Fruit fly (Drosophila melanogaster) whole organism, prepupa: ENCODE results near the gene Prosbeta2.

Source experiments
- Blimp-1 ChIP-seq: fragments of 200-800 bp; sonication (Bioruptor generic); optimal IDR thresholded peaks from 3 replicates; lab custom pipeline; 2017; ENCODE audit warnings: missing biosample characterization, missing genetic modification characterization, mild to moderate bottlenecking, moderate library complexity, missing genetic modification reagents
- CG11294 ChIP-seq: fragments of 200-800 bp; sonication (Bioruptor generic); IDR thresholded peaks from 2 replicates; pipeline ENCODE4 v1.3.6; 2022; ENCODE audit warnings: missing biosample characterization, missing genetic modification characterization
- CG11762 ChIP-seq: fragments of 200-800 bp; sonication (Bioruptor generic); optimal IDR thresholded peaks from 3 replicates; lab custom pipeline; 2016; ENCODE audit warnings: missing biosample characterization, missing genetic modification characterization; ENCODE audit not compliant: insufficient read depth
- CG11902 ChIP-seq: fragments of 200-800 bp; sonication (Bioruptor generic); optimal IDR thresholded peaks from 3 replicates; lab custom pipeline; 2016; ENCODE audit warnings: missing biosample characterization, missing genetic modification characterization
- CG15336 ChIP-seq: fragments of 200-800 bp; sonication (Bioruptor generic); IDR thresholded peaks from 2 replicates; pipeline ENCODE4 v1.3.6; 2022; ENCODE audit warnings: missing biosample characterization, missing genetic modification characterization
- CG16779 ChIP-seq: fragments of 200-800 bp; sonication (Bioruptor generic); optimal IDR thresholded peaks from 3 replicates; lab custom pipeline; 2017; ENCODE audit warnings: missing biosample characterization, mild to moderate bottlenecking, missing genetic modification characterization
- CG3032 ChIP-seq: fragments of 200-800 bp; optimal IDR thresholded peaks from 2 replicates; lab custom pipeline; 2019; ENCODE audit warnings: missing biosample characterization, mild to moderate bottlenecking, missing genetic modification characterization, moderate library complexity
- CG31627 ChIP-seq: fragments of 200-800 bp; sonication (Bioruptor generic); optimal IDR thresholded peaks from 3 replicates; lab custom pipeline; 2016; ENCODE audit warnings: missing biosample characterization, missing genetic modification characterization
- CG32006 ChIP-seq: fragments of 200-800 bp; sonication (Bioruptor generic); optimal IDR thresholded peaks from 3 replicates; lab custom pipeline; 2017; ENCODE audit warnings: missing biosample characterization, mild to moderate bottlenecking, missing genetic modification characterization
- CG6163 ChIP-seq: fragments of 200-800 bp; sonication (Bioruptor generic); IDR thresholded peaks from 3 replicates; pipeline ENCODE4 v1.3.6; 2022; ENCODE audit warnings: missing biosample characterization, missing genetic modification characterization
- CG6276 ChIP-seq: fragments of 200-800 bp; sonication (Bioruptor generic); optimal IDR thresholded peaks from 2 replicates; lab custom pipeline; 2017; ENCODE audit warnings: missing biosample characterization, mild to moderate bottlenecking, missing genetic modification characterization
- CG6792 ChIP-seq: fragments of 200-800 bp; sonication (Bioruptor generic); optimal IDR thresholded peaks from 3 replicates; lab custom pipeline; 2016; ENCODE audit warnings: missing biosample characterization, missing genetic modification characterization
- CG7368 ChIP-seq: fragments of 200-800 bp; sonication (Bioruptor generic); optimal IDR thresholded peaks from 3 replicates; lab custom pipeline; 2016; ENCODE audit warnings: missing biosample characterization, missing genetic modification characterization
- CG8119 ChIP-seq: fragments of 200-800 bp; sonication (Bioruptor generic); IDR thresholded peaks from 3 replicates; pipeline ENCODE4 v1.3.6; 2022; ENCODE audit warnings: missing biosample characterization, missing genetic modification characterization
- CG8319 ChIP-seq: fragments of 200-800 bp; sonication (Bioruptor generic); optimal IDR thresholded peaks from 3 replicates; lab custom pipeline; 2016; ENCODE audit warnings: missing biosample characterization, missing genetic modification characterization
- CG8632 ChIP-seq: fragments of 200-800 bp; sonication (Bioruptor generic); optimal IDR thresholded peaks from 3 replicates; lab custom pipeline; 2016; ENCODE audit warnings: missing biosample characterization, missing genetic modification characterization
- Eip75B ChIP-seq: fragments of 200-800 bp; sonication (Bioruptor generic); optimal IDR thresholded peaks from 3 replicates; lab custom pipeline; 2016; ENCODE audit warnings: missing biosample characterization, missing genetic modification characterization
- Eip78C ChIP-seq: fragments of 200-800 bp; sonication (Bioruptor generic); peaks from one replicate; lab custom pipeline; 2016; ENCODE audit warnings: missing biosample characterization, missing genetic modification characterization
- Ets21C ChIP-seq: fragments of 200-800 bp; sonication (Bioruptor generic); optimal IDR thresholded peaks from 3 replicates; lab custom pipeline; 2016; ENCODE audit warnings: missing biosample characterization, missing genetic modification characterization
- Gug ChIP-seq: fragments of 200-800 bp; sonication (Bioruptor generic); IDR thresholded peaks from 2 replicates; pipeline ENCODE4 v1.3.6; 2022; ENCODE audit warnings: missing biosample characterization, missing genetic modification characterization
- Hr38 ChIP-seq: sonication (Bioruptor generic); optimal IDR thresholded peaks from 2 replicates; lab custom pipeline; 2016; ENCODE audit warnings: missing biosample characterization, missing genetic modification characterization
- Hr39 ChIP-seq: fragments of 200-800 bp; sonication (Bioruptor generic); optimal IDR thresholded peaks from 2 replicates; lab custom pipeline; 2016; ENCODE audit warnings: missing biosample characterization, missing genetic modification characterization
- Lpt ChIP-seq: fragments of 200-800 bp; sonication (Bioruptor generic); optimal IDR thresholded peaks from 3 replicates; lab custom pipeline; 2016; ENCODE audit warnings: missing biosample characterization, missing genetic modification characterization
- OdsH ChIP-seq: fragments of 200-800 bp; sonication (Bioruptor generic); optimal IDR thresholded peaks from 3 replicates; lab custom pipeline; 2016; ENCODE audit warnings: missing biosample characterization, missing genetic modification characterization
- Smox ChIP-seq: fragments of 200-800 bp; sonication (Bioruptor generic); optimal IDR thresholded peaks from 3 replicates; lab custom pipeline; 2016; ENCODE audit warnings: missing biosample characterization, missing genetic modification characterization
- Sox15 ChIP-seq: fragments of 200-800 bp; sonication (Bioruptor generic); optimal IDR thresholded peaks from 3 replicates; lab custom pipeline; 2016; ENCODE audit warnings: missing biosample characterization, missing genetic modification characterization
- acj6 ChIP-seq: fragments of 200-800 bp; sonication (Bioruptor generic); optimal IDR thresholded peaks from 3 replicates; lab custom pipeline; 2016; ENCODE audit warnings: missing biosample characterization, missing genetic modification characterization
- dsx ChIP-seq: fragments of 200-800 bp; optimal IDR thresholded peaks from 3 replicates; lab custom pipeline; 2019; ENCODE audit warnings: missing biosample characterization, mild to moderate bottlenecking, missing genetic modification characterization, moderate library complexity; ENCODE audit not compliant: poor library complexity, severe bottlenecking
- esn ChIP-seq: fragments of 200-800 bp; sonication (Bioruptor generic); optimal IDR thresholded peaks from 2 replicates; lab custom pipeline; 2016; ENCODE audit warnings: missing biosample characterization, mild to moderate bottlenecking, missing genetic modification characterization, moderate library complexity
- fd85E ChIP-seq: fragments of 200-800 bp; sonication (Bioruptor generic); optimal IDR thresholded peaks from 3 replicates; lab custom pipeline; 2016; ENCODE audit warnings: missing biosample characterization, missing genetic modification characterization
- fkh ChIP-seq: fragments of 200-800 bp; sonication (Bioruptor generic); optimal IDR thresholded peaks from 3 replicates; lab custom pipeline; 2017; ENCODE audit warnings: missing biosample characterization, mild to moderate bottlenecking, missing genetic modification characterization, moderate library complexity
- net ChIP-seq: fragments of 200-800 bp; sonication (Bioruptor generic); optimal IDR thresholded peaks from 3 replicates; lab custom pipeline; 2016; ENCODE audit warnings: missing biosample characterization, missing genetic modification characterization
- pdm3 ChIP-seq: fragments of 200-800 bp; sonication (Bioruptor generic); optimal IDR thresholded peaks from 3 replicates; lab custom pipeline; 2016; ENCODE audit warnings: missing biosample characterization, missing genetic modification characterization
- salr ChIP-seq, 2 experiments: fragments of 200-800 bp; sonication (Bioruptor generic); optimal IDR thresholded peaks; 3 replicates each; lab custom pipeline; 2016 to 2018; ENCODE audit warnings: missing biosample characterization in 2 of 2, missing genetic modification characterization in 2 of 2, mild to moderate bottlenecking in 1 of 2
- vri ChIP-seq: fragments of 200-800 bp; sonication (Bioruptor generic); optimal IDR thresholded peaks from 3 replicates; lab custom pipeline; 2016; ENCODE audit warnings: missing biosample characterization, mild to moderate bottlenecking, missing genetic modification characterization

The Prosbeta2 gene

DNA sequence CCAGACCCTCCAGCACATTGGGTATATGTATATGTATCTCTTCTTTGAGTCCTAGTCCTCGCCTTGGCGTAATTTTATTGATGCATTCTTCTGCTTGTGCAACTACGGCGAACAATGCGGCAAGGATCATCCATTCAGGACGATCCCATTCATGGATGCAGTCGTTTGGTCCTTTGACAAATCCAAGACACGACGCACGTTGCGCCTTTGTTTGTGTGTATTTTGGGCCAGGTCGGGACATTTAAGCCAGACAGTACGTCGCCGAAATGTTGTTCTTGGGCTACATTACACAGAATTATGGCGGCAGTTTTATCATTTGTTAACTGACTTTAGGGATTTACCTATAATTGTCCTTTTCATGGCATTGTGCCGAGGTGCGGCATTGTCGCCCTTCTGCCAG lies 45.4 kb downstream of the Prosbeta2 start:
- TF ChIP-seq CG16779 (tag; lab: Kevin White, UChicago) (no peak), CG6163 (GFP tag; lab: Robert Waterston, UW) (no peak), Eip78C (GFP tag; lab: Kevin White, UChicago) (no peak), Gug (GFP tag; lab: Robert Waterston, UW) (no peak), Blimp-1 (no peak), CG11902 (GFP tag; lab: Kevin White, UChicago) (no peak), Sox15 (GFP tag; lab: Kevin White, UChicago) (no peak), CG11762 (GFP tag; lab: Kevin White, UChicago) (no peak), CG31627 (GFP tag; lab: Kevin White, UChicago) (no peak), pdm3 (GFP tag; lab: Kevin White, UChicago) (no peak), CG7368 (no peak), CG11294 (GFP tag; lab: Robert Waterston, UW) (no peak), dsx (no peak), Eip75B (no peak), OdsH (no peak), CG6792 (GFP tag; lab: Kevin White, UChicago) (no peak), fkh (no peak)

DNA sequence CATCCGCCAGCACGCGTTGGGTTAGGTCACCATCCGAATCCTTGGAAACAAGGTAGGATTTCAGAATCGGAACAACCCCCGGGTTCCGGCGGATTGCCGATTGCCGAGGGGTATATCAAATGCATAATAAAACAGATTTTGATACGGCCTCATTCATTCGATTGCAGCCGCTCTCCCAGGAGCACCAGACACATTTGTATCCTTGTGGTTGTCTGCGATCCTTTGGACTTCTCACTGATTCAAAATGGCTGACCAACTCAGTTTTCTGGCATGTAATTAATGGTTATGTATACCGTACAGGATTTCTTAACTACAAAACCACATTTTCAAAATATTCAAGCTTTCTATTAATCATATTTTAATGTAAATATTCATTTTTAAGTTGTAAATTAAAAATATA lies 47.9 kb downstream of the Prosbeta2 start:
- no peak for TF ChIP-seq acj6 (GFP tag; lab: Kevin White, UChicago)
- no peak for TF ChIP-seq Blimp-1
- TF ChIP-seq Hr38: no peak
- no peak for TF ChIP-seq CG16779 (tag; lab: Kevin White, UChicago)
- no peak for TF ChIP-seq CG8319 (GFP tag; lab: Kevin White, UChicago)
- no peak for TF ChIP-seq CG11294 (GFP tag; lab: Robert Waterston, UW)
- TF ChIP-seq fd85E: no peak
- TF ChIP-seq CG15336 (GFP tag; lab: Robert Waterston, UW): no peak
- no peak for TF ChIP-seq Ets21C

DNA sequence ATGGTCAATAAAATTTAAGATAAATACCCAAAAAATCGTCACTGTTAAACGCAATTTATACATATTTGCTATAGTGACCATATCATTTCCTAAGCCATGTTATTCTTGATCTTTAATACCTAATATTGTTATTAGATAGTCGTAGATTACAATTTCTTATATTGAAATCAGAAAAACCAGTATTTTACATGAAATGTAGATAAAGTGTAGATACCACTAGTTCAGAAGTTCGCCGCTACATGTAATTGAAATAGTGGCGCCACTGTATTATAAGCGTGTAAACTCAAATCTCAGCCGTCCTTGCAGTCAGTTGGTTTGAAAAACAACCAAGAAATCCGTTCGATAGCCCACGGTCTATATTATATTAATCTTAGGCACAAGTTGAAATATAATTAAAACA lies 48.3 kb downstream of the Prosbeta2 start:
- no peak for TF ChIP-seq pdm3 (GFP tag; lab: Kevin White, UChicago)
- peak; percentile 5 for TF ChIP-seq Hr39 (GFP tag; lab: Kevin White, UChicago)
- TF ChIP-seq CG7368: no peak
- no peak for TF ChIP-seq salr (GFP tag; optimal IDR thresholded peaks at IDR 0.05; lab: Kevin White, UChicago)
- no peak for TF ChIP-seq esn

DNA sequence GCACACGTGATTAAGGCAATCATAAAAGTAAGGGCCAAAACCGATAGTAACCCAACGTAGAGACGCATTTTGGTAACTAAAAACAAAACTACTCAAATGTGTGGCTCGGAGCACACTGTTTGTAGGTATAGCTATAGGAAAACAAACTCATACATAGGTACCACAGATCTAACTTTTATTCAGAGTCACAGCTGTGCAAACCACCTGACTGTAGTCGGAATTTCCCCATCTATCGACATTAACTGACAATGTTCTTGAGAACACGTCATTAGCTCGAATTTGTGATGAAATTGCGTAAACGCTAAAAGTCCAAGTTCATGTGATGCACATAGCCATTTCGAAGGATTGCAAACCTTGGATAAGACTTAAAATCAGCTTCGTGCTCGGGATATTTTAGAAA lies 49.6 kb downstream of the Prosbeta2 start, which contains the start of gene CG43678:
TSS of gene CG43678 (minus strand) at position 101 of the 400 bp plus-strand sequence.
- TF ChIP-seq fkh: peak; percentile 33
- TF ChIP-seq net (GFP tag; lab: Kevin White, UChicago): no peak
- TF ChIP-seq CG6276: no peak

DNA sequence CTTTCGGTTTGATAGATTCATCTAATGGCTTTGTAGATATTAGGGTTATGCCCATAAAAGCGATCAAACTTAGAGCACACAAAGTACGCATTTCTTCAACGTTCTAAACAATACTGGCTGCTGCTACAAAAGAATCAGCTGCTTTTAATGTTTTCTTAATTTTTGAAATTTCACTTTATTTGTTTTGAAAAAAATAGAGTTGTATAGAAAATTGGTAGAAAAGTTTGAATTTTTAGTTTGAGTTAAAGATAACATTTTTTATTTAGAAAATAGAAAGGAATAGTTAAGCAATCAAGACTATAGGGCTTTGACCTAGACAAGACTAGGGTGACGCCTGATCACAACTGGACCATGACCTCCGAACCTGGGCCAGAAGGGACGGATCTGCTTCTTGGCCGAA lies 50.4 kb downstream of the Prosbeta2 start, which contains the start of gene CG18581:
TSS of gene CG18581 (minus strand) at position 101 of the 400 bp plus-strand sequence.
- no peak for TF ChIP-seq CG7368
- no peak for TF ChIP-seq dsx
- TF ChIP-seq CG8119: no peak
- no peak for TF ChIP-seq Ets21C
- no peak for TF ChIP-seq CG11902 (GFP tag; lab: Kevin White, UChicago)
- no peak for TF ChIP-seq Lpt (GFP tag; lab: Kevin White, UChicago)
- no peak for TF ChIP-seq CG32006
- no peak for TF ChIP-seq CG3032 (tag; lab: Kevin White, UChicago)
- TF ChIP-seq acj6 (GFP tag; lab: Kevin White, UChicago): no peak
- TF ChIP-seq vri (GFP tag; lab: Kevin White, UChicago): no peak
- no peak for TF ChIP-seq Smox (GFP tag; lab: Kevin White, UChicago)
- no peak for TF ChIP-seq CG8319 (GFP tag; lab: Kevin White, UChicago)
- TF ChIP-seq net (GFP tag; lab: Kevin White, UChicago): no peak
- no peak for TF ChIP-seq CG11294 (GFP tag; lab: Robert Waterston, UW)
- no peak for TF ChIP-seq CG8632 (GFP tag; lab: Kevin White, UChicago)
- no peak for TF ChIP-seq CG6276
